Worm (Caenorhabditis elegans): ENCODE results near the gene F14D7.8.

DNA sequence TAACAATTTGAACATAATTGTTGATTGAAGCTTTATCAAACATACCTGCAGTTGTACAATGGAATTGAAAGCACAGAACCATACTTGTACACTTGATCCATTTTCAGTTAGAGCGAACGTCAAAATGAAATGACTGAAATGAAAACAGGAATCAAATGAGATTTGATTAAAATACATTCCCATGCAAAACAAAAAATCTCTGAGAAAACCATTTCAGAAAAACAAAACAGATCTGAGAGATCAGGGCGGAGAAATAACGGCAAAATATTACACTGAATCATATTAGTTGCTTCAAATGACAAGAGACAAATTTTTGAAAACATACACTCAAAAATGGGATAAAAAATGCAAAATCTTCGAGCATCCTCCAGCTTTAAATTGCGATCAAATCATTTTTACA lies 32.8 kb downstream of the F14D7.8 start, which contains the start of gene srt-33:
- TF ChIP-seq ama-1 (optimal IDR thresholded peaks at IDR 0.05) (no peak), flt-1 (GFP tag; IDR thresholded peaks at IDR 0.05) (no peak), hmg-4 (GFP tag; optimal IDR thresholded peaks at IDR 0.05) (no peak), ceh-36 (tag; optimal IDR thresholded peaks at IDR 0.05) (no peak), tra-4 (tag; optimal IDR thresholded peaks at IDR 0.05) (no peak), pes-1 (GFP tag; IDR thresholded peaks at IDR 0.05) (no peak), ets-7 (tag; optimal IDR thresholded peaks at IDR 0.05) (no peak), aly-1 (tag; optimal IDR thresholded peaks at IDR 0.05) (no peak), tbx-37 (GFP tag; conservative IDR thresholded peaks at IDR 0.05) (no peak), F13C5.2 (tag; optimal IDR thresholded peaks at IDR 0.05) (no peak), hmbx-1 (tag; optimal IDR thresholded peaks at IDR 0.05) (no peak)
